Fruit fly (Drosophila melanogaster): ENCODE data around the gene Cox17.

Gene Cox17

dm6 chrX:15123418-15123994, 39.0 kb upstream of the Cox17 start (continued):
- TF ChIP-seq CG12391 (tag; optimal IDR thresholded peaks at IDR 0.05) (peak; percentile 15), CoRest (tag; optimal IDR thresholded peaks at IDR 0.05) (peak; percentile 9), Kr (GFP tag; optimal IDR thresholded peaks at IDR 0.05) (no peak), ap (GFP tag; IDR thresholded peaks at IDR 0.05) (no peak), CG9727 (GFP tag; optimal IDR thresholded peaks at IDR 0.05) (no peak), lmd (GFP tag; IDR thresholded peaks at IDR 0.05) (no peak), en (GFP tag; optimal IDR thresholded peaks at IDR 0.05) (no peak), Sox102F (GFP tag; optimal IDR thresholded peaks at IDR 0.05) (peak; percentile 49), salm (tag; optimal IDR thresholded peaks at IDR 0.05) (no peak), amos (GFP tag; IDR thresholded peaks at IDR 0.05; ENCODE audit: partially characterized antibody) (no peak), CG13296 (GFP tag; optimal IDR thresholded peaks at IDR 0.05) (no peak), toy (GFP tag; IDR thresholded peaks at IDR 0.05) (no peak), ewg (GFP tag; optimal IDR thresholded peaks at IDR 0.05) (no peak), lola (GFP tag; optimal IDR thresholded peaks at IDR 0.05) (peak in 1 of 3 experiments; percentile 3), CG12219 (GFP tag; optimal IDR thresholded peaks at IDR 0.05) (no peak), rib (GFP tag; IDR thresholded peaks at IDR 0.05) (no peak), CG10321 (GFP tag; IDR thresholded peaks at IDR 0.05) (no peak), org-1 (GFP tag; optimal IDR thresholded peaks at IDR 0.05) (no peak), Bgb (GFP tag; IDR thresholded peaks at IDR 0.05; ENCODE audit: partially characterized antibody) (no peak), corto (GFP tag; optimal IDR thresholded peaks at IDR 0.05) (no peak), CG8924 (tag; optimal IDR thresholded peaks at IDR 0.05) (peak; percentile 14), CG7963 (GFP tag; IDR thresholded peaks at IDR 0.05; ENCODE audit: partially characterized antibody) (no peak), CG14014 (GFP tag; IDR thresholded peaks at IDR 0.05) (no peak), CG31441 (GFP tag; IDR thresholded peaks at IDR 0.05) (peak; percentile 27; the same call in 1 of the 2 replicates), gro (GFP tag; optimal IDR thresholded peaks at IDR 0.05) (no peak), Ssrp (tag; optimal IDR thresholded peaks at IDR 0.05) (peak; percentile 40), Blimp-1 (GFP tag; optimal IDR thresholded peaks at IDR 0.05) (peak; percentile 8), nau (GFP tag; optimal IDR thresholded peaks at IDR 0.05) (no peak), CG11456 (GFP tag; IDR thresholded peaks at IDR 0.05) (no peak), kni (GFP tag; optimal IDR thresholded peaks at IDR 0.05) (no peak), CG7839 (tag; optimal IDR thresholded peaks at IDR 0.05) (peak; percentile 6), repo (GFP tag; optimal IDR thresholded peaks at IDR 0.05) (no peak), CG9876 (GFP tag; optimal IDR thresholded peaks at IDR 0.05) (no peak), exex (tag; optimal IDR thresholded peaks at IDR 0.05) (no peak), tgo (GFP tag; IDR thresholded peaks at IDR 0.05) (no peak), jumu (GFP tag; optimal IDR thresholded peaks at IDR 0.05) (no peak), al (GFP tag; IDR thresholded peaks at IDR 0.05) (no peak), p53 (GFP tag; optimal IDR thresholded peaks at IDR 0.05) (no peak), ase (GFP tag; IDR thresholded peaks at IDR 0.05) (no peak), Sox100B (GFP tag; optimal IDR thresholded peaks at IDR 0.05) (peak; percentile 44), jing (GFP tag; optimal IDR thresholded peaks at IDR 0.05) (no peak), sd (tag; optimal IDR thresholded peaks at IDR 0.05) (no peak), CG3163 (GFP tag; optimal IDR thresholded peaks at IDR 0.05) (no peak), Neu2 (GFP tag; optimal IDR thresholded peaks at IDR 0.05; ENCODE audit: borderline replicate concordance) (no peak), nmo (GFP tag; optimal IDR thresholded peaks at IDR 0.05) (peak; percentile 39), unpg (GFP tag; optimal IDR thresholded peaks at IDR 0.05) (peak; percentile 4), sna (GFP tag; IDR thresholded peaks at IDR 0.05; ENCODE audit: partially characterized antibody) (no peak), gem (tag; optimal IDR thresholded peaks at IDR 0.05) (peak; percentile 51), CG10147 (GFP tag; optimal IDR thresholded peaks at IDR 0.05) (no peak), CG6254 (GFP tag; optimal IDR thresholded peaks at IDR 0.05) (no peak)

Measured in whole organism, embryonic.